Fruit fly (Drosophila melanogaster): ENCODE measurements around the gene RpL4.

dm6 chr3R:27937752-27938694 is 15.4 kb downstream of the RpL4 start, which contains the start of the genes NSD and BOD1:
- TF ChIP-seq CG8478 (optimal IDR thresholded peaks at IDR 0.05) (no peak), CTCF (optimal IDR thresholded peaks at IDR 0.05) (no peak)

Data from S2 (cell line).